Worm (Caenorhabditis elegans): ENCODE data around the gene srsx-26.

Gene srsx-26

DNA sequence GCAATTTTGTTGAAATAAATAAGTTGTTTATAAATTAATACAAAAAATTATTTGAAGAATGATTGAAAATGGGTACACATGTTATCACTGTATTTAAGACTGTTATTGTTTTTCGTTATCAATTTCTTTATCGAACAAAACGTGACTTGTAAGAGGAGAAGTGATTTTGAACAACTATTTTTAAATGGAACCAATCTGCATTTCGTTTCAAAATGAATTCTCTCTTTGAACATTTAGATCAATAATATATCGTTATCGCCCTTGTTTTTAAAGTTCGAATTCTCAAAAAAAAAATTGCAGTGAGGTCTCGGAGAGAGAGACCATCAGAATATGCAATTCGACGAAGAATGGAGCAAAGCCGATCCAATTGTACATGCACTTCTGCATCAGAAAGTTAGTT lies 30.8 kb downstream of the srsx-26 start, which contains the start of gene cul-5:
Gene cul-5 (plus strand): TSS at position 301 of the 400 bp plus-strand sequence.
- TF ChIP-seq sem-2 (GFP tag; optimal IDR thresholded peaks at IDR 0.05): no peak

DNA sequence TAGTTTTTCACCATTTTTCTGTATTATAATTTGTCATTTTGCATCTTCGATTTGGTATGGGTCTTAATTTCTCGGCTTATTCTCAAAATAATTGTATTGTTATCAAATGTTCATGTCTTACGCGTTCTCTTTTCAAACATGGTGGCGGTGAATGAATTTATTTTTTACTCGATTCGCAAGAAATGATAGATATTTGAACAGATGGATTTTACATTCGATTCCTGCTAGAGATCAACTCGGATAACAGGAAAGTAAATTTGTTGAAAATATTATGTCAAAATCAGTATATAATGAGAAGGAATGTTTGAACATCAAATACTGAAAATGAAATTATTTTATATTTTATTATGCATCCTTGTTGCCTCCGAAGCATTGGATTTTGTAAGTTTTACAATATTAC lies 34.5 kb downstream of the srsx-26 start, which contains the start of gene ZK856.4:
Gene ZK856.4 (plus strand): TSS at position 301 of the 400 bp plus-strand sequence.
- TF ChIP-seq ceh-83 (GFP tag; optimal IDR thresholded peaks at IDR 0.05): no peak
- no peak for TF ChIP-seq nhr-76 (tag; optimal IDR thresholded peaks at IDR 0.05)
- no peak for TF ChIP-seq pha-4 (tag; optimal IDR thresholded peaks at IDR 0.05)
- no peak for TF ChIP-seq nhr-237 (tag; optimal IDR thresholded peaks at IDR 0.05)
- no peak for TF ChIP-seq mab-5 (tag; optimal IDR thresholded peaks at IDR 0.05)
- no peak for TF ChIP-seq lin-32 (GFP tag; optimal IDR thresholded peaks at IDR 0.05)
- no peak for TF ChIP-seq lin-13 (tag; optimal IDR thresholded peaks at IDR 0.05)
- no peak for TF ChIP-seq ces-1 (GFP tag; optimal IDR thresholded peaks at IDR 0.05)
- no peak for TF ChIP-seq mls-2 (tag; optimal IDR thresholded peaks at IDR 0.05)
- no peak for TF ChIP-seq snpc-4 (tag; optimal IDR thresholded peaks at IDR 0.05)
- TF ChIP-seq elt-1 (tag; optimal IDR thresholded peaks at IDR 0.05; ENCODE audit: borderline replicate concordance, insufficient read depth): no peak
- no peak for TF ChIP-seq lsy-2 (tag; optimal IDR thresholded peaks at IDR 0.05)
- TF ChIP-seq elt-3 (tag; optimal IDR thresholded peaks at IDR 0.05): no peak
- TF ChIP-seq unc-62 (GFP tag; optimal IDR thresholded peaks at IDR 0.05): no peak

DNA sequence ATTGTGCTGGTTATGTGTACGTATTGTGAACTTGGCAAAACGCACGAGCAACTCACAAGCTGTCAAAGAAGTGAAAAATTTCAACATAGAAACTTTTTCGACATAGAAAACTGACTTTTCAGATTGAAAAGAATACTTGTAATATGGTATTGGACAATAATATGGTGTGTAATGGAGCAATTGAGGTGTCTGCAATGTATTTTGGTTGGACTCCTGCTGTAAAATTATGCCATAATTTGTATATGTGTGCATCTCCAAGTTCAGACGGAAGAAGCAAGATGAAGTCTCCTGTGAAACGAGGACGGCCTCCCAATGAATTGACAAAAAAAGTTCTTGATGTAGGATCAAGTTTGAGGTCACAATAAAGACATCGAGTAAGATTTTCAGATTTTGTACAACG lies 35.4 kb downstream of the srsx-26 start:
- TF ChIP-seq bed-3 (GFP tag; optimal IDR thresholded peaks at IDR 0.05) (no peak), flh-1 (GFP tag; optimal IDR thresholded peaks at IDR 0.05) (no peak), mls-2 (tag; optimal IDR thresholded peaks at IDR 0.05) (no peak), mab-5 (tag; optimal IDR thresholded peaks at IDR 0.05) (no peak), nhr-76 (tag; optimal IDR thresholded peaks at IDR 0.05) (no peak), tbx-8 (GFP tag; optimal IDR thresholded peaks at IDR 0.05) (no peak), pha-4 (tag; optimal IDR thresholded peaks at IDR 0.05) (no peak), nhr-12 (tag; optimal IDR thresholded peaks at IDR 0.05) (no peak), sptf-1 (tag; optimal IDR thresholded peaks at IDR 0.05) (no peak)

DNA sequence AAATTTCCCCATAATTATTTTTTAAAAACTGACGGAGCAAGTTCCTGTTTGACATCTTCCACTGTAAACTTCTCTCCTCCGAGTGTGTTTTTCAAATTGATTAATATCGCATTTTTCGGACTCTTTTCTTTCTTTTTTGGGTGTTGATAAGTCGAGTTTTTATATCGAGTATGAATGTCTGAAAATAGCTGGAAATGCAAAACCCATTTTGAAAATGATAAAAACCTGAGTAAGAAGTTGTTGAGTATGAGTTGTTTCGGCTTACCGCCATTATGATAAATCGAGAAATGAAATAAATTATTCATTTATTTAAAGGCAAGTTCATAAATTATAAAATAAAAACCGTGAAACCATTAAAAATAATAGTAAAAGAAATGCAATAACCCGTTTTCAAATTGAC lies 37.3 kb downstream of the srsx-26 start, which contains the start of gene ZK856.18:
Gene ZK856.18 (minus strand): TSS at position 289 of the 400 bp plus-strand sequence.
- TF ChIP-seq lin-13 (tag; optimal IDR thresholded peaks at IDR 0.05): no peak

DNA sequence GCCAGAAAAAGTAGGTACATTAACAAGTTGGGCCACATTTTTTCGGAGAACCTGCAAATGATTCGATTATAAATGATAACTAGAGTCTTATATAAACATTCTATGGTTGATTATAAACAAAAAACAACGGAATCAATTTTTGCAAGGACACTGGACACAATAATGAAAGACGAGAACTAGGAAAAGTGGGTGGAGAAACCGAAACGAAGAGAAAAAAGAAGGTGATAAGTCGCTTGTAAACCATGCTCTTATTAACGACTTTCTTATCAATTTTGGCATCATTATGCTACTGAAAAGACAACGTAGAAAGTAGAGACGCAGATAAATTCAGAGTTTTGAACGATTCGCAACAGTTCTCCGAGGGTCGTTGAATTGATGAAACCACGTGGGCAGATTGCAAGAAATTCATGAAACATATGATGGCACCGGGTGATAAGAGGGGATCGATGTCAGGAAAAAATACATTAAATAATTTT lies 41.7 kb downstream of the srsx-26 start, which contains the start of gene ZK856.5:
Gene ZK856.5 (minus strand): TSS at position 51 of the 476 bp plus-strand sequence.
- TF ChIP-seq tbx-8 (GFP tag; optimal IDR thresholded peaks at IDR 0.05): no peak
- no peak for TF ChIP-seq ces-1 (GFP tag; optimal IDR thresholded peaks at IDR 0.05)
- TF ChIP-seq M03D4.4 (tag; optimal IDR thresholded peaks at IDR 0.05): no peak
- no peak for TF ChIP-seq unc-62 (GFP tag; optimal IDR thresholded peaks at IDR 0.05)
- TF ChIP-seq blmp-1 (tag; optimal IDR thresholded peaks at IDR 0.05): no peak
- TF ChIP-seq ceh-39 (tag; optimal IDR thresholded peaks at IDR 0.05): no peak
- no peak for TF ChIP-seq nhr-28 (tag; optimal IDR thresholded peaks at IDR 0.05)
- TF ChIP-seq unc-39 (tag; optimal IDR thresholded peaks at IDR 0.05): no peak
- no peak for TF ChIP-seq hlh-1 (tag; optimal IDR thresholded peaks at IDR 0.05)
- TF ChIP-seq ztf-11 (tag; optimal IDR thresholded peaks at IDR 0.05): no peak
- no peak for TF ChIP-seq lin-13 (tag; optimal IDR thresholded peaks at IDR 0.05)
- no peak for TF ChIP-seq nhr-12 (tag; optimal IDR thresholded peaks at IDR 0.05)
- no peak for TF ChIP-seq mls-2 (tag; optimal IDR thresholded peaks at IDR 0.05)
- no peak for TF ChIP-seq flh-1 (GFP tag; optimal IDR thresholded peaks at IDR 0.05)
- no peak for TF ChIP-seq elt-1 (tag; optimal IDR thresholded peaks at IDR 0.05; ENCODE audit: borderline replicate concordance, insufficient read depth)

DNA sequence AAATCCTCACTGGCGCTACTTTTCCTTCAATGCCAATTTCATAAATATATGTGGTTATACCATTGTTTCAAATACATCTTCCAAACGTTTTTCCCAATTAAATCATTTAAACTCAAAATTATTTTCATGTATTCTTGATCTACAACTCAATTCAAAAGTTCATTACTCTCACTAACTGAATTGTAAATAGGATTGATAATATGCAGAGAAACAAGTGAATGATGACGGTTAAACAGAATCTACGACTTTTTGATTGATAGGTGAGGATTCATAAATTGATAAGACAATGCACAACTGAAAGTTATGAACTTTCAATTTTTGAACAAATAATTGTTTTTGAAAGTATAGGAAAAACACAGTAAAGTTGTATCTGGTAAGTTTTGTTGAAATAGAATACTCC lies 42.8 kb downstream of the srsx-26 start:
- TF ChIP-seq ham-2 (GFP tag; optimal IDR thresholded peaks at IDR 0.05) (no peak), ceh-83 (GFP tag; optimal IDR thresholded peaks at IDR 0.05) (no peak), nhr-2 (tag; optimal IDR thresholded peaks at IDR 0.05) (no peak), ztf-11 (tag; optimal IDR thresholded peaks at IDR 0.05) (no peak), drap-1 (GFP tag; optimal IDR thresholded peaks at IDR 0.05) (no peak), lin-32 (GFP tag; optimal IDR thresholded peaks at IDR 0.05) (no peak), tbx-8 (GFP tag; optimal IDR thresholded peaks at IDR 0.05) (no peak), nhr-12 (tag; optimal IDR thresholded peaks at IDR 0.05) (no peak), mls-2 (tag; optimal IDR thresholded peaks at IDR 0.05) (no peak), blmp-1 (tag; optimal IDR thresholded peaks at IDR 0.05) (no peak), zip-8 (tag; optimal IDR thresholded peaks at IDR 0.05) (no peak), ceh-43 (GFP tag; optimal IDR thresholded peaks at IDR 0.05) (no peak), ceh-39 (tag; optimal IDR thresholded peaks at IDR 0.05) (no peak), unc-62 (GFP tag; optimal IDR thresholded peaks at IDR 0.05) (no peak), hlh-1 (tag; optimal IDR thresholded peaks at IDR 0.05) (no peak), flh-1 (GFP tag; optimal IDR thresholded peaks at IDR 0.05) (no peak), unc-39 (tag; optimal IDR thresholded peaks at IDR 0.05) (no peak), pha-4 (tag; optimal IDR thresholded peaks at IDR 0.05) (no peak), mep-1 (tag; optimal IDR thresholded peaks at IDR 0.05) (no peak)

Data from whole organism, mixed stage, embryonic.